Worm (Caenorhabditis elegans) whole organism, L4 larva: Measurements from ENCODE around the gene metl-1.
A peak's percentile ranks its signal among the peaks of the same experiment; 100 is the strongest.

ENCODE experiments used
- D1046.2 ChIP-seq: fragments of 200-800 bp; sonication (Bioruptor generic); IDR thresholded peaks from 2 replicates; pipeline ENCODE4 v1.3.6; 2022; ENCODE audit warnings: missing genetic modification characterization, missing compliant biosample characterization
- F44E2.7 ChIP-seq: fragments of 200-800 bp; sonication (Bioruptor generic); IDR thresholded peaks from 2 replicates; pipeline ENCODE4 v2.1.2; 2022; ENCODE audit warnings: missing genetic modification characterization, missing compliant biosample characterization
- F49E8.2 ChIP-seq: sonication (generic microtip); optimal IDR thresholded peaks from 2 replicates; lab custom pipeline; 2016; ENCODE audit warnings: missing compliant biosample characterization, mild to moderate bottlenecking, missing genetic modification characterization, borderline replicate concordance
- Y5F2A.4 ChIP-seq: fragments of 200-800 bp; sonication (Bioruptor generic); optimal IDR thresholded peaks from 2 replicates; lab custom pipeline; 2018; ENCODE audit warnings: mild to moderate bottlenecking, missing genetic modification characterization, missing compliant biosample characterization
- aha-1 ChIP-seq: fragments of 150-350 bp; peaks from one replicate; lab custom pipeline; 2014; ENCODE audit warnings: missing biosample characterization, missing genetic modification characterization
- attf-4 ChIP-seq: sonication (generic microtip); optimal IDR thresholded peaks from 3 replicates; lab custom pipeline; 2017; ENCODE audit warnings: missing biosample characterization, missing genetic modification characterization
- ceh-20 ChIP-seq: fragments of 200-800 bp; sonication (Bioruptor generic); IDR thresholded peaks from 2 replicates; pipeline ENCODE4 v1.3.6; 2022; ENCODE audit warnings: missing genetic modification reagents, missing genetic modification characterization, missing compliant biosample characterization
- ceh-28 ChIP-seq: fragments of 150-350 bp; optimal IDR thresholded peaks from 2 replicates; lab custom pipeline; 2014; ENCODE audit warnings: missing biosample characterization, missing genetic modification reagents, missing genetic modification characterization
- ceh-82 ChIP-seq: sonication (generic microtip); optimal IDR thresholded peaks from 2 replicates; lab custom pipeline; 2017; ENCODE audit warnings: missing biosample characterization, missing genetic modification characterization
- ctbp-1 ChIP-seq: fragments of 200-800 bp; sonication (Bioruptor generic); IDR thresholded peaks from 2 replicates; pipeline ENCODE4 v1.3.6; 2022; ENCODE audit warnings: missing genetic modification reagents, missing genetic modification characterization, missing compliant biosample characterization
- daf-12 ChIP-seq: fragments of 150-350 bp; optimal IDR thresholded peaks from 2 replicates; lab custom pipeline; 2014; ENCODE audit warnings: missing biosample characterization, missing genetic modification reagents, missing genetic modification characterization
- daf-8 ChIP-seq: fragments of 200-800 bp; sonication (Bioruptor generic); IDR thresholded peaks from 2 replicates; pipeline ENCODE4 v1.3.6; 2022; ENCODE audit warnings: missing genetic modification characterization, missing compliant biosample characterization
- dmd-8 ChIP-seq: fragments of 200-800 bp; sonication (Bioruptor generic); IDR thresholded peaks from 2 replicates; pipeline ENCODE4 v1.3.6; 2022; ENCODE audit warnings: missing genetic modification characterization, missing compliant biosample characterization
- dpl-1 ChIP-seq: fragments of 150-350 bp; optimal IDR thresholded peaks from 2 replicates; lab custom pipeline; 2014; ENCODE audit warnings: missing biosample characterization, missing genetic modification reagents, missing genetic modification characterization
- dve-1 ChIP-seq: sonication (generic microtip); optimal IDR thresholded peaks from 2 replicates; lab custom pipeline; 2017; ENCODE audit warnings: antibody characterized with exemption, mild to moderate bottlenecking, missing genetic modification characterization, missing compliant biosample characterization; ENCODE audit not compliant: insufficient read depth
- egl-43 ChIP-seq: fragments of 200-800 bp; sonication (Bioruptor generic); IDR thresholded peaks from 2 replicates; pipeline ENCODE4 v1.3.6; 2022; ENCODE audit warnings: missing genetic modification reagents, missing genetic modification characterization, missing compliant biosample characterization
- fkh-10 ChIP-seq: fragments of 150-350 bp; optimal IDR thresholded peaks from 2 replicates; lab custom pipeline; 2014; ENCODE audit warnings: missing biosample characterization, missing genetic modification reagents, missing genetic modification characterization
- gei-8 ChIP-seq: fragments of 200-800 bp; sonication (Bioruptor generic); optimal IDR thresholded peaks from 2 replicates; lab custom pipeline; 2018; ENCODE audit warnings: mild to moderate bottlenecking, missing genetic modification characterization, missing compliant biosample characterization
- hlh-11 ChIP-seq: fragments of 200-800 bp; sonication (Bioruptor generic); optimal IDR thresholded peaks from 2 replicates; lab custom pipeline; 2018; ENCODE audit warnings: mild to moderate bottlenecking, missing genetic modification characterization, missing compliant biosample characterization
- lin-13 ChIP-seq: fragments of 150-350 bp; optimal IDR thresholded peaks from 2 replicates; lab custom pipeline; 2014; ENCODE audit warnings: missing biosample characterization, missing genetic modification reagents, missing genetic modification characterization
- lin-39 ChIP-seq: fragments of 150-350 bp; optimal IDR thresholded peaks from 2 replicates; lab custom pipeline; 2014; ENCODE audit warnings: missing biosample characterization, missing genetic modification reagents, missing genetic modification characterization
- mxl-2 ChIP-seq: fragments of 200-800 bp; sonication (Bioruptor generic); conservative IDR thresholded peaks from 2 replicates; pipeline ENCODE4 v1.3.6; 2022; ENCODE audit warnings: missing genetic modification reagents, missing genetic modification characterization, missing compliant biosample characterization
- mxl-3 ChIP-seq: fragments of 200-800 bp; sonication (Bioruptor generic); optimal IDR thresholded peaks from 2 replicates; lab custom pipeline; 2018; ENCODE audit warnings: mild to moderate bottlenecking, missing genetic modification characterization, missing compliant biosample characterization
- nhr-10 ChIP-seq: fragments of 150-350 bp; optimal IDR thresholded peaks from 2 replicates; lab custom pipeline; 2014; ENCODE audit warnings: missing biosample characterization, missing genetic modification characterization
- nhr-11 ChIP-seq: fragments of 150-350 bp; optimal IDR thresholded peaks from 2 replicates; lab custom pipeline; 2014; ENCODE audit warnings: missing biosample characterization, missing genetic modification characterization
- nhr-237 ChIP-seq: sonication (generic microtip); optimal IDR thresholded peaks from 2 replicates; lab custom pipeline; 2017; ENCODE audit warnings: missing biosample characterization, missing genetic modification characterization
- nhr-28 ChIP-seq: fragments of 150-350 bp; optimal IDR thresholded peaks from 2 replicates; lab custom pipeline; 2014; ENCODE audit warnings: missing biosample characterization, missing genetic modification characterization
- nhr-76 ChIP-seq: fragments of 150-350 bp; optimal IDR thresholded peaks from 2 replicates; lab custom pipeline; 2014; ENCODE audit warnings: missing biosample characterization, missing genetic modification characterization
- pha-4 ChIP-seq, 2 experiments: fragments of 150-350 bp in 1 of 2; fragments of 200-800 bp in 1 of 2; sonication (Bioruptor generic) in 1 of 2; IDR thresholded peaks in 1 of 2; optimal IDR thresholded peaks in 1 of 2; 2 replicates each; pipeline versions ENCODE4 v1.3.6 to Lab custom; 2014 to 2022; ENCODE audit warnings: missing genetic modification characterization in 2 of 2, missing genetic modification reagents in 2 of 2, missing biosample characterization in 1 of 2, missing compliant biosample characterization in 1 of 2
- pqm-1 ChIP-seq: sonication (generic microtip); optimal IDR thresholded peaks from 2 replicates; lab custom pipeline; 2017; ENCODE audit warnings: missing biosample characterization, missing genetic modification characterization
- set-16 ChIP-seq: fragments of 200-800 bp; sonication (Bioruptor generic); IDR thresholded peaks from 2 replicates; pipeline ENCODE4 v1.3.6; 2022; ENCODE audit warnings: missing genetic modification reagents, missing genetic modification characterization, missing compliant biosample characterization
- skn-1 ChIP-seq: fragments of 150-350 bp; optimal IDR thresholded peaks from 2 replicates; lab custom pipeline; 2014; ENCODE audit warnings: missing biosample characterization, missing genetic modification characterization
- snpc-1.2 ChIP-seq: fragments of 200-800 bp; sonication (Bioruptor generic); IDR thresholded peaks from 2 replicates; pipeline ENCODE4 v1.3.6; 2022; ENCODE audit warnings: missing genetic modification reagents, missing genetic modification characterization, missing compliant biosample characterization
- unc-130 ChIP-seq: sonication (generic microtip); optimal IDR thresholded peaks from 2 replicates; lab custom pipeline; 2016; ENCODE audit warnings: missing genetic modification reagents, missing genetic modification characterization, missing compliant biosample characterization
- unc-39 ChIP-seq: sonication (generic microtip); optimal IDR thresholded peaks from 2 replicates; lab custom pipeline; 2017; ENCODE audit warnings: missing biosample characterization, missing genetic modification characterization
- unc-62 ChIP-seq, 3 experiments: fragments of 150-350 bp in 1 of 3; sonication (generic microtip); optimal IDR thresholded peaks in 2 of 3; peaks in 1 of 3; 1 replicate in 1 of 3; 2 replicates in 2 of 3; lab custom pipeline; 2014 to 2017; ENCODE audit warnings: missing biosample characterization in 3 of 3, missing genetic modification characterization in 3 of 3, missing genetic modification reagents in 3 of 3, missing genotype in 1 of 3
- zfp-2 ChIP-seq: sonication (generic microtip); optimal IDR thresholded peaks from 2 replicates; lab custom pipeline; 2016; ENCODE audit warnings: mild to moderate bottlenecking, missing genetic modification characterization, missing compliant biosample characterization
- zfp-3 ChIP-seq: fragments of 200-800 bp; sonication (Bioruptor generic); conservative IDR thresholded peaks from 2 replicates; pipeline ENCODE4 v1.3.6; 2022; ENCODE audit warnings: missing genetic modification reagents, missing genetic modification characterization, missing compliant biosample characterization
- zip-11 ChIP-seq: fragments of 200-800 bp; sonication (Bioruptor generic); IDR thresholded peaks from 2 replicates; pipeline ENCODE4 v1.3.6; 2022; ENCODE audit warnings: missing genetic modification characterization, missing compliant biosample characterization
- zip-2 ChIP-seq: fragments of 150-350 bp; optimal IDR thresholded peaks from 2 replicates; lab custom pipeline; 2014; ENCODE audit warnings: missing biosample characterization, missing genetic modification characterization
- ztf-11 ChIP-seq: fragments of 150-350 bp; optimal IDR thresholded peaks from 2 replicates; lab custom pipeline; 2014; ENCODE audit warnings: missing biosample characterization, missing genetic modification characterization
- ztf-7 ChIP-seq: fragments of 150-350 bp; optimal IDR thresholded peaks from 2 replicates; lab custom pipeline; 2014; ENCODE audit warnings: missing biosample characterization, missing genetic modification characterization

The metl-1 gene

ce11 chrII:11453025-11453424 is 20.4 kb downstream of the metl-1 start, which contains the start of gene rsp-1 (continued):
- no peak for TF ChIP-seq skn-1 (tag; lab: Kevin White, UChicago)
- peak; percentile 34 for TF ChIP-seq F49E8.2
- TF ChIP-seq dpl-1 = peak; percentile 86
- TF ChIP-seq pha-4 (GFP tag; IDR thresholded peaks at IDR 0.05; lab: Robert Waterston, UW) = peak; percentile 46; the same call in 1 of the 2 replicates
- TF ChIP-seq pha-4 (tag; optimal IDR thresholded peaks at IDR 0.05; lab: Kevin White, UChicago) = peak; percentile 33
- peak; percentile 97 for TF ChIP-seq dve-1 (tag; lab: Kevin White, UChicago)
- TF ChIP-seq ceh-28 (tag; lab: Kevin White, UChicago) = peak; percentile 48
- peak; percentile 54 for TF ChIP-seq zfp-2 (tag; lab: Kevin White, UChicago)
- TF ChIP-seq gei-8 (GFP tag; lab: Kevin White, UChicago) = no peak
- TF ChIP-seq ceh-82 (tag; lab: Kevin White, UChicago) = no peak
- TF ChIP-seq ztf-11 (tag; lab: Kevin White, UChicago) = no peak
- peak; percentile 23 for TF ChIP-seq ztf-7 (tag; lab: Kevin White, UChicago)
- peak; percentile 55 for TF ChIP-seq zip-2 (tag; lab: Kevin White, UChicago)

- TF ChIP-seq zip-11 (no peak), daf-12 (tag; lab: Kevin White, UChicago) (no peak), attf-4 (tag; lab: Kevin White, UChicago) (no peak), unc-62 (GFP tag; optimal IDR thresholded peaks at IDR 0.05 in 1 of 2; lab: Kevin White, UChicago) (peak in 1 of 2 experiments; percentile 28), unc-62 (tag; optimal IDR thresholded peaks at IDR 0.05; lab: Kevin White, UChicago) (no peak), aha-1 (peak; percentile 93), egl-43 (0 out of 2 replicates have a peak, but pooled peaks have one; percentile 5)
- TF ChIP-seq, all 104 proteins: peak for 3
Observed at ce11 chrII:11452498-11453005, 20.8 kb downstream of the metl-1 start, which contains the start of gene rsp-2. Gene rsp-2 (minus strand): TSS chrII:11452955.

ce11 chrII:11451738-11452137 is 21.6 kb downstream of the metl-1 start:
- TF ChIP-seq nhr-237 (tag; lab: Kevin White, UChicago) (no peak), set-16 (GFP tag; lab: Robert Waterston, UW) (peak; percentile 74), egl-43 (0 out of 2 replicates have a peak, but pooled peaks have one; percentile 43), F44E2.7 (GFP tag; lab: Robert Waterston, UW) (no peak), dmd-8 (no peak)

ce11 chrII:11450882-11451281 is 22.5 kb downstream of the metl-1 start:
- TF ChIP-seq ctbp-1 (GFP tag; lab: Robert Waterston, UW) = no peak
- no peak for TF ChIP-seq ceh-20 (GFP tag; lab: Robert Waterston, UW)
- peak; percentile 4 for TF ChIP-seq aha-1
- TF ChIP-seq unc-62 (GFP tag; optimal IDR thresholded peaks at IDR 0.05 in 1 of 2; lab: Kevin White, UChicago) = peak in 1 of 2 experiments; percentile 94
- TF ChIP-seq unc-62 (tag; optimal IDR thresholded peaks at IDR 0.05; lab: Kevin White, UChicago) = no peak

ce11 chrII:11448753-11449152 is 24.6 kb downstream of the metl-1 start, which contains the start of gene W02B12.1:
Gene W02B12.1 (plus strand): TSS chrII:11449021.
- TF ChIP-seq set-16 (GFP tag; lab: Robert Waterston, UW) (no peak), nhr-76 (tag; lab: Kevin White, UChicago) (no peak), zfp-3 (no peak), lin-13 (GFP tag; lab: Kevin White, UChicago) (no peak), nhr-10 (no peak), pqm-1 (tag; lab: Kevin White, UChicago) (peak; percentile 78), daf-8 (no peak), unc-39 (tag; lab: Kevin White, UChicago) (no peak), ctbp-1 (GFP tag; lab: Robert Waterston, UW) (no peak), nhr-28 (tag; lab: Kevin White, UChicago) (peak; percentile 38), zip-11 (no peak), hlh-11 (tag; lab: Kevin White, UChicago) (peak; percentile 40), D1046.2 (no peak), fkh-10 (GFP tag; lab: Kevin White, UChicago) (no peak), unc-62 (GFP tag; optimal IDR thresholded peaks at IDR 0.05 in 1 of 2; lab: Kevin White, UChicago) (no peak), unc-62 (tag; optimal IDR thresholded peaks at IDR 0.05; lab: Kevin White, UChicago) (no peak), dve-1 (tag; lab: Kevin White, UChicago) (peak; percentile 41), aha-1 (peak; percentile 70), snpc-1.2 (GFP tag; lab: Robert Waterston, UW) (no peak), Y5F2A.4 (GFP tag; lab: Kevin White, UChicago) (no peak), unc-130 (no peak), zfp-2 (tag; lab: Kevin White, UChicago) (no peak), nhr-11 (tag; lab: Kevin White, UChicago) (no peak), ceh-20 (GFP tag; lab: Robert Waterston, UW) (no peak), mxl-2 (no peak), mxl-3 (GFP tag; lab: Kevin White, UChicago) (peak; percentile 6), lin-39 (tag; lab: Kevin White, UChicago) (no peak)
